Worm (Caenorhabditis elegans) whole organism, young adult: ENCODE measurements around the gene ttr-3.

ENCODE experiments used
- B0261.1 ChIP-seq: sonication (generic microtip); optimal IDR thresholded peaks from 2 replicates; lab custom pipeline; 2016; ENCODE audit warnings: mild to moderate bottlenecking, missing genetic modification characterization, moderate library complexity, missing compliant biosample characterization
- B0336.3 ChIP-seq: fragments of 200-800 bp; sonication (Bioruptor generic); IDR thresholded peaks from 2 replicates; pipeline ENCODE4 v1.3.6; 2022; ENCODE audit warnings: missing genetic modification characterization, missing compliant biosample characterization
- C17E4.6 ChIP-seq: fragments of 200-800 bp; sonication (Bioruptor generic); IDR thresholded peaks from 2 replicates; pipeline ENCODE4 v1.3.6; 2022; ENCODE audit warnings: missing genetic modification reagents, missing genetic modification characterization, missing compliant biosample characterization
- D2030.7 ChIP-seq: fragments of 200-800 bp; sonication (Bioruptor generic); IDR thresholded peaks from 2 replicates; pipeline ENCODE4 v1.3.6; 2022; ENCODE audit warnings: missing genetic modification reagents, missing genetic modification characterization, missing compliant biosample characterization
- F22D6.2 ChIP-seq: sonication (generic microtip); optimal IDR thresholded peaks from 2 replicates; lab custom pipeline; 2016; ENCODE audit warnings: mild to moderate bottlenecking, missing genetic modification characterization, missing compliant biosample characterization
- F49E8.2 ChIP-seq: sonication (generic microtip); optimal IDR thresholded peaks from 3 replicates; lab custom pipeline; 2017; ENCODE audit warnings: missing genetic modification characterization, mild to moderate bottlenecking, missing compliant biosample characterization, antibody characterized with exemption, moderate library complexity; ENCODE audit not compliant: insufficient read depth
- F55B11.4 ChIP-seq: sonication (generic microtip); optimal IDR thresholded peaks from 2 replicates; lab custom pipeline; 2016; ENCODE audit warnings: missing compliant biosample characterization, missing genetic modification characterization, borderline replicate concordance; ENCODE audit not compliant: insufficient read depth
- K12H6.12 ChIP-seq: fragments of 200-800 bp; sonication (Bioruptor generic); optimal IDR thresholded peaks from 2 replicates; lab custom pipeline; 2018; ENCODE audit warnings: mild to moderate bottlenecking, missing genetic modification characterization, missing compliant biosample characterization
- T26A5.8 ChIP-seq: sonication (generic microtip); optimal IDR thresholded peaks from 2 replicates; lab custom pipeline; 2016; ENCODE audit warnings: missing genetic modification characterization, missing compliant biosample characterization
- Y56A3A.18 ChIP-seq: fragments of 200-800 bp; sonication (Bioruptor generic); IDR thresholded peaks from 2 replicates; pipeline ENCODE4 v1.3.6; 2022; ENCODE audit warnings: missing genetic modification reagents, missing genetic modification characterization, missing compliant biosample characterization
- ZK185.1 ChIP-seq: sonication (generic microtip); optimal IDR thresholded peaks from 2 replicates; lab custom pipeline; 2016; ENCODE audit warnings: mild to moderate bottlenecking, missing genetic modification characterization, missing compliant biosample characterization; ENCODE audit not compliant: poor library complexity, severe bottlenecking
- akir-1 ChIP-seq: fragments of 200-800 bp; sonication (Bioruptor generic); optimal IDR thresholded peaks from 2 replicates; lab custom pipeline; 2018; ENCODE audit warnings: mild to moderate bottlenecking, missing genetic modification characterization, moderate library complexity, missing compliant biosample characterization
- ama-1 ChIP-seq, 3 experiments: fragments of 150-350 bp in 1 of 3; sonication (generic microtip) in 2 of 3; optimal IDR thresholded peaks; 2 replicates each; lab custom pipeline; 2014 to 2018; ENCODE audit warnings: missing biosample characterization in 2 of 3, missing genetic modification characterization in 2 of 3, missing genetic modification reagents in 2 of 3
- attf-6 ChIP-seq: fragments of 200-800 bp; sonication (Bioruptor generic); IDR thresholded peaks from 2 replicates; pipeline ENCODE4 v1.3.6; 2022; ENCODE audit warnings: missing genetic modification reagents, missing genetic modification characterization, missing compliant biosample characterization
- ceh-91 ChIP-seq: fragments of 200-800 bp; sonication (Bioruptor generic); IDR thresholded peaks from 2 replicates; pipeline ENCODE4 v1.3.6; 2022; ENCODE audit warnings: missing genetic modification reagents, missing genetic modification characterization, missing compliant biosample characterization
- chd-7 ChIP-seq: sonication (generic microtip); optimal IDR thresholded peaks from 2 replicates; lab custom pipeline; 2016; ENCODE audit warnings: mild to moderate bottlenecking, missing genetic modification characterization, moderate library complexity, missing compliant biosample characterization
- die-1 ChIP-seq: sonication (generic microtip); optimal IDR thresholded peaks from 2 replicates; lab custom pipeline; 2016; ENCODE audit warnings: missing genotype, mild to moderate bottlenecking, missing genetic modification characterization, missing compliant biosample characterization
- dox-1 ChIP-seq: fragments of 200-800 bp; sonication (Bioruptor generic); IDR thresholded peaks from 2 replicates; pipeline ENCODE4 v1.3.6; 2022; ENCODE audit warnings: missing genetic modification reagents, missing genetic modification characterization, missing compliant biosample characterization
- egrh-3 ChIP-seq: fragments of 200-800 bp; sonication (Bioruptor generic); IDR thresholded peaks from 2 replicates; pipeline ENCODE4 v1.3.6; 2022; ENCODE audit warnings: missing genetic modification reagents, missing genetic modification characterization, missing compliant biosample characterization
- hrde-1 ChIP-seq: sonication (generic microtip); optimal IDR thresholded peaks from 2 replicates; lab custom pipeline; 2016; ENCODE audit warnings: missing genetic modification characterization, mild to moderate bottlenecking, missing compliant biosample characterization, moderate library complexity, missing genotype, missing genetic modification reagents, borderline replicate concordance
- lin-26 ChIP-seq: fragments of 200-800 bp; sonication (Bioruptor generic); IDR thresholded peaks from 2 replicates; pipeline ENCODE4 v1.3.6; 2022; ENCODE audit warnings: missing genetic modification reagents, missing genetic modification characterization, missing compliant biosample characterization
- lin-40 ChIP-seq: sonication (generic microtip); optimal IDR thresholded peaks from 2 replicates; lab custom pipeline; 2016; ENCODE audit warnings: missing genetic modification characterization, mild to moderate bottlenecking, missing compliant biosample characterization, missing genotype, missing genetic modification reagents
- lsy-27 ChIP-seq: sonication (generic microtip); optimal IDR thresholded peaks from 2 replicates; lab custom pipeline; 2017; ENCODE audit warnings: missing genetic modification characterization, mild to moderate bottlenecking, missing compliant biosample characterization, antibody characterized with exemption, missing genotype, borderline replicate concordance; ENCODE audit not compliant: insufficient read depth
- mel-28 ChIP-seq: sonication (generic microtip); optimal IDR thresholded peaks from 2 replicates; lab custom pipeline; 2016; ENCODE audit warnings: borderline replicate concordance, mild to moderate bottlenecking, missing genetic modification characterization, missing compliant biosample characterization
- nfya-2 ChIP-seq: fragments of 200-800 bp; sonication (Bioruptor generic); IDR thresholded peaks from 2 replicates; pipeline ENCODE4 v1.3.6; 2022; ENCODE audit warnings: missing genetic modification reagents, missing genetic modification characterization, missing compliant biosample characterization
- nhr-179 ChIP-seq: sonication (generic microtip); optimal IDR thresholded peaks from 2 replicates; lab custom pipeline; 2016; ENCODE audit warnings: mild to moderate bottlenecking, missing genetic modification characterization, missing compliant biosample characterization
- pha-4 ChIP-seq: fragments of 150-350 bp; sonication (generic microtip); optimal IDR thresholded peaks from 2 replicates; lab custom pipeline; 2014; ENCODE audit warnings: missing biosample characterization, missing genetic modification reagents, missing genetic modification characterization
- snpc-3.4 ChIP-seq: sonication (generic microtip); optimal IDR thresholded peaks from 2 replicates; lab custom pipeline; 2017; ENCODE audit warnings: missing genetic modification characterization, mild to moderate bottlenecking, missing compliant biosample characterization, antibody characterized with exemption, moderate library complexity, missing genotype, missing genetic modification reagents
- tbx-9 ChIP-seq: sonication (generic microtip); optimal IDR thresholded peaks from 2 replicates; lab custom pipeline; 2016; ENCODE audit warnings: borderline replicate concordance, missing genetic modification characterization, inconsistent platforms, missing compliant biosample characterization
- ztf-26 ChIP-seq: sonication (generic microtip); optimal IDR thresholded peaks from 2 replicates; lab custom pipeline; 2017; ENCODE audit warnings: missing genetic modification characterization, missing compliant biosample characterization
- ztf-6 ChIP-seq: fragments of 200-800 bp; sonication (Bioruptor generic); IDR thresholded peaks from 2 replicates; pipeline ENCODE4 v1.3.6; 2022; ENCODE audit warnings: missing genetic modification reagents, missing genetic modification characterization, missing compliant biosample characterization

Gene ttr-3

DNA sequence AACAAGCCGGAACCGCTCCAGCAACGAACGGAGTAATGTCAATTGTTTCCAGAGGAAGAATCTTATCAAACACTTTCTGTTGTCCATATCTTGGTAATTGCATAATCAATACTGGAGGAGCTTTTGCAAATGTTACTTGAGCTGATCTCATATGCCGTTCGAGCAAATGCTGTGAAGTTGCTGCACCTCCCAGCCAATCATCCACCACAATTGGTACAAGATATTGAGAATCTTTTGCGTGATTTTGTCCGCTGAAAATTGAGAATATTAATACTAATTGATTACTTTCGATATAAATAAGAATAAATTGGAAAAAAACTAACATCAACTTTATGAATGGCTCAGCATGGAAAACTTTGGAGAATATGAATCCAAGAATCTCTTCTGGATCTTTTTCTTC, 26.8 kb downstream of the ttr-3 start:
- TF ChIP-seq Y56A3A.18 (no peak), ztf-26 (tag; lab: Kevin White, UChicago) (no peak), chd-7 (tag; lab: Kevin White, UChicago) (no peak), T26A5.8 (no peak)
- TF ChIP-seq, all 124 proteins: peak for 0

ce11 chrIII:9892855-9893254, 33.7 kb downstream of the ttr-3 start, which contains the start of gene mam-7:
Gene mam-7 (plus strand): TSS chrIII:9893155.
- TF ChIP-seq nfya-2 (no peak), ztf-26 (tag; lab: Kevin White, UChicago) (no peak)

ce11 chrIII:9891324-9891723, 35.2 kb downstream of the ttr-3 start, which contains the start of gene alg-4:
Gene alg-4 (minus strand): TSS chrIII:9891424.
- no peak for TF ChIP-seq hrde-1 (tag; lab: Kevin White, UChicago)
- TF ChIP-seq lin-40 (tag; lab: Kevin White, UChicago) = no peak
- no peak for TF ChIP-seq K12H6.12
- TF ChIP-seq ceh-91 (GFP tag; lab: Robert Waterston, UW) = no peak
- TF ChIP-seq snpc-3.4 (tag; lab: Kevin White, UChicago) = no peak
- no peak for TF ChIP-seq egrh-3
- TF ChIP-seq B0261.1 (tag; lab: Kevin White, UChicago) = no peak
- no peak for TF ChIP-seq nhr-179 (tag; lab: Kevin White, UChicago)
- no peak for TF ChIP-seq ztf-6

DNA sequence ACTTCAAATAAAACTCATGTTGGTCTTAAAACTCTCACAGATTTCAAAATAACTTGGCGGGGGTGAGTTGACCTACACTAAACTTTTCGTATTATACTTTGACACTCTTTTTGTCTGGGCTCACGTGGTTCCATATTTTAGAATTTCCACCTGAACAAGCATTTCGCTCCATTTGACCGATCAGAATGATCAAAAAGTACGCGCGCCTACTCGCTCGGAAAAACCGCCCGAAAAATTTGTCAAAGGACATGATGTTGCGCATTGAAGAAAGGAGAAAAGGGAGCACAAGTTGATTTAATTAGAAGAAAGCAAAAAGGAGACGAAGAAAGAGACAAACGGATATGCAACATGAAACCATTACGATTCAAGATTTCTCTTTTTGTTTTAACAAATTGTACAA, 40.2 kb downstream of the ttr-3 start:
- TF ChIP-seq attf-6 (GFP tag; lab: Robert Waterston, UW) = no peak
- TF ChIP-seq tbx-9 (tag; lab: Kevin White, UChicago) = no peak
- TF ChIP-seq C17E4.6 = no peak
- no peak for TF ChIP-seq D2030.7 (GFP tag; lab: Robert Waterston, UW)
- TF ChIP-seq pha-4 (tag; lab: Kevin White, UChicago) = no peak
- no peak for TF ChIP-seq lin-26 (GFP tag; lab: Robert Waterston, UW)

DNA sequence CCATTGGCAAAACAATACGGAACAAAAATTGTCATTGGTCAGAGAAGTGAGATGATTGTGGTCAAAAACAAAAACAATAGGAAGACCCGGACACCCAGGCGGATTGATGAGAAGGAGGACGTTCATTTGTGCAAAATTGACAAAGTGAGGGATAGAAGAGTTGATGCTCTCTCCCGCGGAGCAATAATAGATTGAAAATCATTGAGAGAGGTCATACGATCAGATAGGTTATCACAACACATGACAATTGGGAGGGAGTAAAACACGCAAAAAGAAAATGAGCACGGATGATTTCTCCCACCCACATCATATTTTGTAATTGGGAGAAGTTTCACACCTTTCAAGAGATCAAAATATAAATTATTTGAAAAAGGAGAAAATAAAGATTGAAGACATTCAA, 40.9 kb downstream of the ttr-3 start:
- no peak for TF ChIP-seq dox-1 (GFP tag; lab: Robert Waterston, UW)
- no peak for TF ChIP-seq mel-28 (tag; lab: Kevin White, UChicago)
- TF ChIP-seq B0336.3 (GFP tag; lab: Robert Waterston, UW) = no peak
- no peak for TF ChIP-seq ZK185.1 (tag; lab: Kevin White, UChicago)
- TF ChIP-seq egrh-3 = no peak
- no peak for TF ChIP-seq F22D6.2 (tag; lab: Kevin White, UChicago)
- TF ChIP-seq die-1 (tag; lab: Kevin White, UChicago) = no peak
- TF ChIP-seq lsy-27 (tag; lab: Kevin White, UChicago) = no peak
- TF ChIP-seq akir-1 (GFP tag; lab: Kevin White, UChicago) = no peak
- TF ChIP-seq ama-1 (optimal IDR thresholded peaks at IDR 0.05; lab: Kevin White, UChicago) = no peak
- TF ChIP-seq ama-1 (GFP tag; optimal IDR thresholded peaks at IDR 0.05; lab: Kevin White, UChicago) = no peak
- no peak for TF ChIP-seq F55B11.4 (tag; lab: Kevin White, UChicago)
- no peak for TF ChIP-seq F49E8.2 (tag; lab: Kevin White, UChicago)
